Fruit fly (Drosophila melanogaster): Measurements from ENCODE around the gene p38a.

Gene p38a

dm6 chr3R:24100717-24101116 lies 51.4 kb downstream of the p38a start (continued):
- TF ChIP-seq CG10462 (GFP tag; optimal IDR thresholded peaks at IDR 0.05) (no peak), mam (GFP tag; optimal IDR thresholded peaks at IDR 0.05) (peak; percentile 47), lilli (GFP tag; optimal IDR thresholded peaks at IDR 0.05) (peak; percentile 49), CG9609 (GFP tag; optimal IDR thresholded peaks at IDR 0.05) (peak; percentile 3), Doc2 (GFP tag; IDR thresholded peaks at IDR 0.05) (no peak), sob (GFP tag; IDR thresholded peaks at IDR 0.05) (0 out of 2 replicates have a peak, but pooled peaks have one; percentile 31), pfk (GFP tag; optimal IDR thresholded peaks at IDR 0.05) (no peak), grau (tag; optimal IDR thresholded peaks at IDR 0.05) (peak; percentile 34), CG13894 (tag; optimal IDR thresholded peaks at IDR 0.05) (no peak), CG10431 (GFP tag; optimal IDR thresholded peaks at IDR 0.05) (no peak), esg (GFP tag; conservative IDR thresholded peaks at IDR 0.05) (no peak; the same call in 1 of the 2 replicates), ac (GFP tag; optimal IDR thresholded peaks at IDR 0.05) (no peak), gro (GFP tag; optimal IDR thresholded peaks at IDR 0.05) (peak; percentile 52), CG7372 (GFP tag; IDR thresholded peaks at IDR 0.05) (no peak), CG11723 (GFP tag; optimal IDR thresholded peaks at IDR 0.05) (no peak), Ada2b (GFP tag; IDR thresholded peaks at IDR 0.05) (peak; percentile 53), Six4 (GFP tag; optimal IDR thresholded peaks at IDR 0.05) (no peak), Rx (GFP tag; IDR thresholded peaks at IDR 0.05) (no peak), CG4730 (GFP tag; IDR thresholded peaks at IDR 0.05) (no peak), fd102C (GFP tag; optimal IDR thresholded peaks at IDR 0.05) (no peak), YL-1 (GFP tag; optimal IDR thresholded peaks at IDR 0.05) (no peak), gsb-n (tag; optimal IDR thresholded peaks at IDR 0.05) (no peak), sc (optimal IDR thresholded peaks at IDR 0.05) (no peak), sc (GFP tag; optimal IDR thresholded peaks at IDR 0.05) (no peak), CkIIα-i1 (GFP tag; IDR thresholded peaks at IDR 0.05) (no peak), ash1 (GFP tag; optimal IDR thresholded peaks at IDR 0.05) (no peak), CG9876 (GFP tag; optimal IDR thresholded peaks at IDR 0.05) (no peak), CG4820 (GFP tag; optimal IDR thresholded peaks at IDR 0.05) (no peak), chinmo (GFP tag; IDR thresholded peaks at IDR 0.05; ENCODE audit: partially characterized antibody) (no peak), MTF-1 (GFP tag; optimal IDR thresholded peaks at IDR 0.05; ENCODE audit: borderline replicate concordance) (no peak), Lim3 (GFP tag; IDR thresholded peaks at IDR 0.05) (no peak), CG31365 (tag; optimal IDR thresholded peaks at IDR 0.05) (no peak), pum (GFP tag; optimal IDR thresholded peaks at IDR 0.05) (no peak), wdn (GFP tag; IDR thresholded peaks at IDR 0.05) (no peak), bab2 (GFP tag; optimal IDR thresholded peaks at IDR 0.05) (peak; percentile 0), HLH4C (GFP tag; IDR thresholded peaks at IDR 0.05; ENCODE audit: partially characterized antibody) (no peak), odd (GFP tag; optimal IDR thresholded peaks at IDR 0.05) (no peak), Ptx1 (GFP tag; IDR thresholded peaks at IDR 0.05) (no peak), dysf (GFP tag; IDR thresholded peaks at IDR 0.05) (peak; percentile 55; the same call in 2 of the 3 replicates), CG43689 (GFP tag; IDR thresholded peaks at IDR 0.05) (no peak), CG14014 (GFP tag; IDR thresholded peaks at IDR 0.05) (0 out of 2 replicates have a peak, but pooled peaks have one; percentile 12), eve (GFP tag; optimal IDR thresholded peaks at IDR 0.05) (no peak), Med (GFP tag) (peak; percentile 86), hth (optimal IDR thresholded peaks at IDR 0.05) (no peak), br (optimal IDR thresholded peaks at IDR 0.05) (no peak), Mrtf (GFP tag; IDR thresholded peaks at IDR 0.05) (no peak), bsh (GFP tag; optimal IDR thresholded peaks at IDR 0.05) (peak in 1 of 2 experiments; percentile 14), CG2712 (tag; optimal IDR thresholded peaks at IDR 0.05) (peak; percentile 34), Nf-YB (GFP tag; optimal IDR thresholded peaks at IDR 0.05) (no peak), Dll (GFP tag; IDR thresholded peaks at IDR 0.05; ENCODE audit: partially characterized antibody) (no peak), Trl (optimal IDR thresholded peaks at IDR 0.05) (no peak), Trl (GFP tag; optimal IDR thresholded peaks at IDR 0.05) (no peak), Hmr (GFP tag; optimal IDR thresholded peaks at IDR 0.05) (peak; percentile 35)
